Worm (Caenorhabditis elegans): ENCODE results near the gene F02C12.3.
"Not testable (repeated sequence)": the region's sequence is repeated elsewhere in the genome, so short reads cannot be mapped to it uniquely, and the experiment has no call there.

- not testable (repeated sequence) for TF ChIP-seq R02D3.7, nhr-237, gmeb-1, nhr-25 (tag; optimal IDR thresholded peaks at IDR 0.05)
Measured at ce11 chrX:13431388-13431787, 34.6 kb downstream of the F02C12.3 start, which contains the start of gene C29F7.10.

Measured in whole organism, L2 larva.